Worm (Caenorhabditis elegans) whole organism, L2 larva: ENCODE results near the gene tat-3.

Experiments
- ceh-82 ChIP-seq: fragments of 150-350 bp; optimal IDR thresholded peaks from 2 replicates; lab custom pipeline; 2014; ENCODE audit warnings: missing biosample characterization, missing genetic modification characterization
- elt-1 ChIP-seq: fragments of 150-350 bp; optimal IDR thresholded peaks from 2 replicates; lab custom pipeline; 2014; ENCODE audit warnings: missing biosample characterization, missing genetic modification characterization
- elt-3 ChIP-seq: sonication (generic microtip); optimal IDR thresholded peaks from 2 replicates; lab custom pipeline; 2017; ENCODE audit warnings: missing biosample characterization, missing genetic modification characterization
- lin-13 ChIP-seq: fragments of 150-350 bp; optimal IDR thresholded peaks from 2 replicates; lab custom pipeline; 2014; ENCODE audit warnings: missing biosample characterization, missing genetic modification reagents, missing genetic modification characterization
- mab-5 ChIP-seq: fragments of 150-350 bp; optimal IDR thresholded peaks from 2 replicates; lab custom pipeline; 2014; ENCODE audit warnings: missing biosample characterization, missing genetic modification characterization
- mdl-1 ChIP-seq, 2 experiments: fragments of 150-350 bp in 1 of 2; sonication (generic microtip) in 1 of 2; optimal IDR thresholded peaks; 2 replicates each; lab custom pipeline; 2017; ENCODE audit warnings: missing biosample characterization in 2 of 2, missing genetic modification characterization in 2 of 2
- nhr-11 ChIP-seq: fragments of 150-350 bp; optimal IDR thresholded peaks from 2 replicates; lab custom pipeline; 2014; ENCODE audit warnings: missing biosample characterization, missing genetic modification characterization
- nhr-12 ChIP-seq: fragments of 150-350 bp; optimal IDR thresholded peaks from 2 replicates; lab custom pipeline; 2014; ENCODE audit warnings: missing biosample characterization, missing genetic modification characterization
- nhr-237 ChIP-seq: fragments of 150-350 bp; optimal IDR thresholded peaks from 2 replicates; lab custom pipeline; 2014; ENCODE audit warnings: missing biosample characterization, missing genetic modification characterization
- nhr-25 ChIP-seq: fragments of 150-350 bp; sonication (generic microtip); optimal IDR thresholded peaks from 3 replicates; lab custom pipeline; 2014; ENCODE audit warnings: missing biosample characterization, missing genetic modification characterization
- nhr-6 ChIP-seq: fragments of 150-350 bp; optimal IDR thresholded peaks from 2 replicates; lab custom pipeline; 2014; ENCODE audit warnings: missing biosample characterization, missing genetic modification characterization
- unc-39 ChIP-seq: fragments of 150-350 bp; optimal IDR thresholded peaks from 2 replicates; lab custom pipeline; 2014; ENCODE audit warnings: missing biosample characterization, missing genetic modification characterization
- ztf-11 ChIP-seq: sonication (generic microtip); optimal IDR thresholded peaks from 2 replicates; lab custom pipeline; 2017; ENCODE audit warnings: missing biosample characterization, missing genetic modification characterization

DNA sequence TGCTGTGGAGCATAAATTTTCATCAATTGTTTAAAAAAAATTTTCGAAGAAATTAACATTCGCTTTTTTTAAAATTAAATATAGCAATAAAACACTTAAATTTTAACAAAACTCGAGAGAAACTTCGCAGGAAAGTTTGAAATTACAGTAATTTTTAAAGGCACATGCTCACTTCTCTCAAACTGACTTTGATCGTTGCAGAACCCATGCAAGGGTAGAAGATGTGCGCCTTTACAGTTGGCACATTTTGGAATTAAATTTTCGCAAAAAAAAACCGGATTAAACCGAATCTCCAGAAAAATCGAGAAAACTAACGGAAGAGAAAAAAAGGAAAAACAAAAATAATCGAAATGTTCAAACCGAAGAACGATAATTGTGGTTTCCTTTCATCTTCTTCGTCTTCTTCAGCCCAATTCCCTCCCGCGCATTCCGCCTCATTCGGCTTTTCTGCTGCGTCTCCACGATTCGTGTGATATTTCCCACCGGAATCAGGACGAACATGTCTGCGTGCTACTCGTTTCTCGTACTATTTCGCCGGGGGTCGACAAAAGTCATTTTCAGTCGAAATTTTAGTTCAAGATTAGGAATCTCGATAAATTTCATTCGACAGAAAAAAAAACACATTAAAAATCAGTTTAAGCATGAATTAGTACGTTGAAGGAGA lies 5.9 kb upstream of the tat-3 start:
- TF ChIP-seq elt-3 (tag; lab: Kevin White, UChicago) (no peak), lin-13 (GFP tag; lab: Kevin White, UChicago) (no peak), mab-5 (tag; lab: Kevin White, UChicago) (no peak), elt-1 (tag; lab: Kevin White, UChicago) (no peak), ceh-82 (no peak), nhr-6 (no peak), unc-39 (tag; lab: Kevin White, UChicago) (no peak), ztf-11 (no peak), nhr-25 (tag; lab: Kevin White, UChicago) (peak; percentile 8), mdl-1 (tag; optimal IDR thresholded peaks at IDR 0.05; lab: Kevin White, UChicago) (no peak), nhr-237 (tag; lab: Kevin White, UChicago) (no peak), nhr-11 (no peak), nhr-12 (no peak)
